Fruit fly (Drosophila melanogaster) Kc167 (cell line): Measurements from ENCODE around the gene Hnf4.

ENCODE experiments used
- Myc ChIP-seq: fragments of >200 bp; optimal IDR thresholded peaks from 2 replicates; lab custom pipeline; 2017; ENCODE audit warnings: missing external identifiers
- Sin3A ChIP-seq: fragments of >200 bp; optimal IDR thresholded peaks from 2 replicates; lab custom pipeline; 2018; ENCODE audit warnings: missing external identifiers
- h ChIP-seq: fragments of >200 bp; optimal IDR thresholded peaks from 3 replicates; lab custom pipeline; 2018; ENCODE audit warnings: missing external identifiers
- insv ChIP-seq: fragments of >200 bp; optimal IDR thresholded peaks from 3 replicates; lab custom pipeline; 2018; ENCODE audit warnings: missing external identifiers
- psq ChIP-seq: fragments of >200 bp; optimal IDR thresholded peaks from 2 replicates; lab custom pipeline; 2017; ENCODE audit warnings: missing external identifiers
- ttk ChIP-seq: sonication (Bioruptor generic); optimal IDR thresholded peaks from 2 replicates; lab custom pipeline; 2017; ENCODE audit warnings: missing external identifiers

dm6 chr2L:8716383-8716782 lies 7.0 kb upstream of the Hnf4 start:
- no peak for TF ChIP-seq psq
- no peak for TF ChIP-seq ttk (lab: Kevin White, UChicago)
- no peak for TF ChIP-seq Myc (lab: Kevin White, UChicago)
- TF ChIP-seq h = no peak
- TF ChIP-seq Sin3A (lab: Kevin White, UChicago) = no peak
- no peak for TF ChIP-seq insv (lab: Kevin White, UChicago)
